Worm (Caenorhabditis elegans): ENCODE measurements around the gene srd-30.

ce11 chrV:7587637-7588036 lies 42.0 kb upstream of the srd-30 start, which contains the start of the genes F19F10.11 and C50E3.5:
- TF ChIP-seq lsy-2 (tag; optimal IDR thresholded peaks at IDR 0.05) (peak; percentile 5), zip-8 (tag; optimal IDR thresholded peaks at IDR 0.05) (no peak), ztf-11 (tag; optimal IDR thresholded peaks at IDR 0.05) (no peak), snpc-4 (tag; optimal IDR thresholded peaks at IDR 0.05) (no peak), unc-39 (tag; optimal IDR thresholded peaks at IDR 0.05) (no peak), nhr-76 (tag; optimal IDR thresholded peaks at IDR 0.05) (no peak), unc-62 (GFP tag; optimal IDR thresholded peaks at IDR 0.05) (no peak), pha-4 (tag; optimal IDR thresholded peaks at IDR 0.05) (no peak), lin-32 (GFP tag; optimal IDR thresholded peaks at IDR 0.05) (no peak)

Measured in whole organism, mixed stage, embryonic.